Fruit fly (Drosophila melanogaster) whole organism, prepupa: ENCODE data around the gene CG42465.
A peak's percentile ranks its signal among the peaks of the same experiment; 100 is the strongest.

ENCODE experiments used
- Blimp-1 ChIP-seq: fragments of 200-800 bp; sonication (Bioruptor generic); optimal IDR thresholded peaks from 3 replicates; lab custom pipeline; 2017; ENCODE audit warnings: missing biosample characterization, missing genetic modification characterization, mild to moderate bottlenecking, moderate library complexity, missing genetic modification reagents
- CG11762 ChIP-seq: fragments of 200-800 bp; sonication (Bioruptor generic); optimal IDR thresholded peaks from 3 replicates; lab custom pipeline; 2016; ENCODE audit warnings: missing biosample characterization, missing genetic modification characterization; ENCODE audit not compliant: insufficient read depth
- CG11902 ChIP-seq: fragments of 200-800 bp; sonication (Bioruptor generic); optimal IDR thresholded peaks from 3 replicates; lab custom pipeline; 2016; ENCODE audit warnings: missing biosample characterization, missing genetic modification characterization
- CG15336 ChIP-seq: fragments of 200-800 bp; sonication (Bioruptor generic); IDR thresholded peaks from 2 replicates; pipeline ENCODE4 v1.3.6; 2022; ENCODE audit warnings: missing biosample characterization, missing genetic modification characterization
- CG1621 ChIP-seq: fragments of 200-800 bp; sonication (Bioruptor generic); optimal IDR thresholded peaks from 3 replicates; lab custom pipeline; 2018; ENCODE audit warnings: missing biosample characterization, mild to moderate bottlenecking, missing genetic modification characterization
- CG16779 ChIP-seq: fragments of 200-800 bp; sonication (Bioruptor generic); optimal IDR thresholded peaks from 3 replicates; lab custom pipeline; 2017; ENCODE audit warnings: missing biosample characterization, mild to moderate bottlenecking, missing genetic modification characterization
- CG3032 ChIP-seq: fragments of 200-800 bp; optimal IDR thresholded peaks from 2 replicates; lab custom pipeline; 2019; ENCODE audit warnings: missing biosample characterization, mild to moderate bottlenecking, missing genetic modification characterization, moderate library complexity
- CG31627 ChIP-seq: fragments of 200-800 bp; sonication (Bioruptor generic); optimal IDR thresholded peaks from 3 replicates; lab custom pipeline; 2016; ENCODE audit warnings: missing biosample characterization, missing genetic modification characterization
- CG32006 ChIP-seq: fragments of 200-800 bp; sonication (Bioruptor generic); optimal IDR thresholded peaks from 3 replicates; lab custom pipeline; 2017; ENCODE audit warnings: missing biosample characterization, mild to moderate bottlenecking, missing genetic modification characterization
- CG34406 ChIP-seq: fragments of 200-800 bp; sonication (Bioruptor generic); optimal IDR thresholded peaks from 3 replicates; lab custom pipeline; 2016; ENCODE audit warnings: missing biosample characterization, missing genetic modification characterization
- CG3919 ChIP-seq: fragments of 200-800 bp; sonication (Bioruptor generic); optimal IDR thresholded peaks from 3 replicates; lab custom pipeline; 2016; ENCODE audit warnings: missing biosample characterization, missing genetic modification characterization
- CG4318 ChIP-seq: fragments of 200-800 bp; sonication (Bioruptor generic); optimal IDR thresholded peaks from 3 replicates; lab custom pipeline; 2017; ENCODE audit warnings: missing biosample characterization, mild to moderate bottlenecking, missing genetic modification characterization
- CG6276 ChIP-seq: fragments of 200-800 bp; sonication (Bioruptor generic); optimal IDR thresholded peaks from 2 replicates; lab custom pipeline; 2017; ENCODE audit warnings: missing biosample characterization, mild to moderate bottlenecking, missing genetic modification characterization
- CG6792 ChIP-seq: fragments of 200-800 bp; sonication (Bioruptor generic); optimal IDR thresholded peaks from 3 replicates; lab custom pipeline; 2016; ENCODE audit warnings: missing biosample characterization, missing genetic modification characterization
- CG6808 ChIP-seq: fragments of 200-800 bp; sonication (Bioruptor generic); optimal IDR thresholded peaks from 3 replicates; lab custom pipeline; 2017; ENCODE audit warnings: missing biosample characterization, missing genetic modification characterization, mild to moderate bottlenecking, moderate library complexity, missing genetic modification reagents
- CG7368 ChIP-seq: fragments of 200-800 bp; sonication (Bioruptor generic); optimal IDR thresholded peaks from 3 replicates; lab custom pipeline; 2016; ENCODE audit warnings: missing biosample characterization, missing genetic modification characterization
- CG8119 ChIP-seq: fragments of 200-800 bp; sonication (Bioruptor generic); IDR thresholded peaks from 3 replicates; pipeline ENCODE4 v1.3.6; 2022; ENCODE audit warnings: missing biosample characterization, missing genetic modification characterization
- CG8319 ChIP-seq: fragments of 200-800 bp; sonication (Bioruptor generic); optimal IDR thresholded peaks from 3 replicates; lab custom pipeline; 2016; ENCODE audit warnings: missing biosample characterization, missing genetic modification characterization
- CG8632 ChIP-seq: fragments of 200-800 bp; sonication (Bioruptor generic); optimal IDR thresholded peaks from 3 replicates; lab custom pipeline; 2016; ENCODE audit warnings: missing biosample characterization, missing genetic modification characterization
- CG9139 ChIP-seq: fragments of 200-800 bp; sonication (Bioruptor generic); optimal IDR thresholded peaks from 3 replicates; lab custom pipeline; 2017; ENCODE audit warnings: missing biosample characterization, mild to moderate bottlenecking, missing genetic modification characterization
- Eip75B ChIP-seq: fragments of 200-800 bp; sonication (Bioruptor generic); optimal IDR thresholded peaks from 3 replicates; lab custom pipeline; 2016; ENCODE audit warnings: missing biosample characterization, missing genetic modification characterization
- Eip78C ChIP-seq: fragments of 200-800 bp; sonication (Bioruptor generic); peaks from one replicate; lab custom pipeline; 2016; ENCODE audit warnings: missing biosample characterization, missing genetic modification characterization
- Eip93F ChIP-seq: fragments of 200-800 bp; sonication (Bioruptor generic); optimal IDR thresholded peaks from 2 replicates; lab custom pipeline; 2016; ENCODE audit warnings: missing biosample characterization, mild to moderate bottlenecking, missing genetic modification characterization
- Ets21C ChIP-seq: fragments of 200-800 bp; sonication (Bioruptor generic); optimal IDR thresholded peaks from 3 replicates; lab custom pipeline; 2016; ENCODE audit warnings: missing biosample characterization, missing genetic modification characterization
- Gug ChIP-seq: fragments of 200-800 bp; sonication (Bioruptor generic); IDR thresholded peaks from 2 replicates; pipeline ENCODE4 v1.3.6; 2022; ENCODE audit warnings: missing biosample characterization, missing genetic modification characterization
- Hr4 ChIP-seq: fragments of 200-800 bp; sonication (Bioruptor generic); optimal IDR thresholded peaks from 3 replicates; lab custom pipeline; 2016; ENCODE audit warnings: missing biosample characterization, missing genetic modification characterization
- OdsH ChIP-seq: fragments of 200-800 bp; sonication (Bioruptor generic); optimal IDR thresholded peaks from 3 replicates; lab custom pipeline; 2016; ENCODE audit warnings: missing biosample characterization, missing genetic modification characterization
- Sox102F ChIP-seq: fragments of 200-800 bp; sonication (Bioruptor generic); optimal IDR thresholded peaks from 2 replicates; lab custom pipeline; 2016; ENCODE audit warnings: missing biosample characterization, mild to moderate bottlenecking, missing genetic modification characterization
- Sox14 ChIP-seq: fragments of 200-800 bp; sonication (Bioruptor generic); optimal IDR thresholded peaks from 3 replicates; lab custom pipeline; 2016; ENCODE audit warnings: missing biosample characterization, missing genetic modification characterization
- Sox15 ChIP-seq: fragments of 200-800 bp; sonication (Bioruptor generic); optimal IDR thresholded peaks from 3 replicates; lab custom pipeline; 2016; ENCODE audit warnings: missing biosample characterization, missing genetic modification characterization
- cyc ChIP-seq: fragments of 200-800 bp; sonication (Bioruptor generic); optimal IDR thresholded peaks from 3 replicates; lab custom pipeline; 2016; ENCODE audit warnings: missing biosample characterization, missing genetic modification characterization
- dac ChIP-seq: fragments of 200-800 bp; sonication (Bioruptor generic); optimal IDR thresholded peaks from 2 replicates; lab custom pipeline; 2017; ENCODE audit warnings: missing biosample characterization, mild to moderate bottlenecking, missing genetic modification characterization
- dsx ChIP-seq: fragments of 200-800 bp; optimal IDR thresholded peaks from 3 replicates; lab custom pipeline; 2019; ENCODE audit warnings: missing biosample characterization, mild to moderate bottlenecking, missing genetic modification characterization, moderate library complexity; ENCODE audit not compliant: poor library complexity, severe bottlenecking
- eg ChIP-seq: fragments of 200-800 bp; sonication (Bioruptor generic); IDR thresholded peaks from 3 replicates; pipeline ENCODE4 v1.3.6; 2022; ENCODE audit warnings: missing biosample characterization, missing genetic modification characterization
- fd59A ChIP-seq: fragments of 200-800 bp; sonication (Bioruptor generic); optimal IDR thresholded peaks from 2 replicates; lab custom pipeline; 2017; ENCODE audit warnings: missing biosample characterization, mild to moderate bottlenecking, missing genetic modification characterization, missing genetic modification reagents
- fd85E ChIP-seq: fragments of 200-800 bp; sonication (Bioruptor generic); optimal IDR thresholded peaks from 3 replicates; lab custom pipeline; 2016; ENCODE audit warnings: missing biosample characterization, missing genetic modification characterization
- fkh ChIP-seq: fragments of 200-800 bp; sonication (Bioruptor generic); optimal IDR thresholded peaks from 3 replicates; lab custom pipeline; 2017; ENCODE audit warnings: missing biosample characterization, mild to moderate bottlenecking, missing genetic modification characterization, moderate library complexity
- lz ChIP-seq: fragments of 200-800 bp; sonication (Bioruptor generic); optimal IDR thresholded peaks from 3 replicates; lab custom pipeline; 2016; ENCODE audit warnings: missing biosample characterization, missing genetic modification characterization
- net ChIP-seq: fragments of 200-800 bp; sonication (Bioruptor generic); optimal IDR thresholded peaks from 3 replicates; lab custom pipeline; 2016; ENCODE audit warnings: missing biosample characterization, missing genetic modification characterization
- pdm3 ChIP-seq: fragments of 200-800 bp; sonication (Bioruptor generic); optimal IDR thresholded peaks from 3 replicates; lab custom pipeline; 2016; ENCODE audit warnings: missing biosample characterization, missing genetic modification characterization
- spab ChIP-seq: fragments of 200-800 bp; sonication (Bioruptor generic); optimal IDR thresholded peaks from 2 replicates; lab custom pipeline; 2017; ENCODE audit warnings: missing biosample characterization, mild to moderate bottlenecking, missing genetic modification characterization, missing genetic modification reagents
- svp ChIP-seq: fragments of 200-800 bp; sonication (Bioruptor generic); peaks from one replicate; lab custom pipeline; 2016; ENCODE audit warnings: missing biosample characterization, missing genetic modification characterization
- vri ChIP-seq: fragments of 200-800 bp; sonication (Bioruptor generic); optimal IDR thresholded peaks from 3 replicates; lab custom pipeline; 2016; ENCODE audit warnings: missing biosample characterization, mild to moderate bottlenecking, missing genetic modification characterization

CG42465 gene

DNA sequence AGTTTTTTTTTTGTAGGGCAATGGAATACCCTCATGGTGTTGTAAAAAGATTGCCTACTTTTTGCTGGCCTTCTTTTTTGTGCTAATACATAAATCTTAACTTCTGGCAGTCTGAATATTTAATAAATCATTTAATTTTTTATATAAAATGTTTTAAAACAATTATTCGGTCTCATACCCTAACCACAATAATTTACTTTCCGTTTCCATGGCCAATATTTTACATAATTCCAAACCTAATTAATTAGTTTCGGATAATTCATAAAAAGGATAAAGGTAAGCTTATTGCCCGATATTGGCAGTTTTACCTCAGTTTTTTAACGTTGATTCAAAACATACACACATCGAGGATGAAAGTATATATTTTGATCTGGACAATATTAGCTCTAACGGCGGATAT lies at the start of gene CG42465:
Gene CG42465, plus strand, starts transcription at position 301 of the 400 bp plus-strand sequence.
- TF ChIP-seq OdsH (GFP tag; lab: Kevin White, UChicago): no peak
- no peak for TF ChIP-seq Eip78C (GFP tag; lab: Kevin White, UChicago)
- no peak for TF ChIP-seq CG34406
- TF ChIP-seq Eip93F (GFP tag; lab: Kevin White, UChicago): no peak
- no peak for TF ChIP-seq Blimp-1
- TF ChIP-seq vri (GFP tag; lab: Kevin White, UChicago): no peak
- TF ChIP-seq CG3032 (tag; lab: Kevin White, UChicago): no peak
- TF ChIP-seq fkh: no peak
- no peak for TF ChIP-seq CG11762 (GFP tag; lab: Kevin White, UChicago)
- TF ChIP-seq CG4318 (GFP tag; lab: Kevin White, UChicago): no peak
- TF ChIP-seq Sox14 (GFP tag; lab: Kevin White, UChicago): no peak
- TF ChIP-seq CG7368 (GFP tag; lab: Kevin White, UChicago): no peak
- no peak for TF ChIP-seq CG1621
- no peak for TF ChIP-seq CG6276 (GFP tag; lab: Kevin White, UChicago)
- TF ChIP-seq Gug (GFP tag; lab: Robert Waterston, UW): no peak
- TF ChIP-seq net (GFP tag; lab: Kevin White, UChicago): no peak
- TF ChIP-seq CG32006 (GFP tag; lab: Kevin White, UChicago): no peak
- no peak for TF ChIP-seq spab (GFP tag; lab: Kevin White, UChicago)

DNA sequence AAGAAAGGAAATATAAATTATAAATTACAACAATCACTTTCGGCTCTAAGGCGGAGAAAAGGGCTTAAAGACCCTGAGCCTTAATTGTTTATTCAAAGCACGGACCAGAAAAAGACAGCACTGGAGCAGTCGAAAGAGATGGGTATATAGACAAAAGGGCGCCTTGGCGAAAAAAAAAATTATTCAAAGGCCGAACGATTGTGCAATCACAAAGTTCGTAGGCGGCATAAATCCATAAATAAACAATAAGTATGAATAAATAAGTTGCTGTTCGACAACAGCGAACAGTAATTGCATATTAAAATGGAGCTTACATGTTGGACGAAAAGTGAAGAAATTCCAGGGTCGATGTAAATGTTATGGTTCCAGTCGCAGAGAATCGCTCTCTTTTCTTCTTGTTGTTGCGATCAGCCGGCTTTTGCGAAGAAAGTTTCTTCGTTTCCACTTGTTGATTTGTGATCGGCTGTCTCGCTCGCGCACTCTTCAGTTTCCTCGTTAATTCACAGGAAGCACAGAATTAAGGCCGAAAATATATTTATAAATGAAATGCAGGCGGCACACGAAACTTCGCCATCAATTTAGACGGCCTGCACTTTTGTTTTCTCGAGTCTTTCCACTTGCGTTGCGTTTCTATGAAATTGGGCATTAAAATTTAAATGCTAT lies 44.9 kb upstream of the CG42465 start:
- TF ChIP-seq vri (GFP tag; lab: Kevin White, UChicago) (peak; percentile 16), CG11762 (GFP tag; lab: Kevin White, UChicago) (no peak), svp (GFP tag; lab: Kevin White, UChicago) (peak; percentile 47), CG4318 (GFP tag; lab: Kevin White, UChicago) (no peak), CG3032 (tag; lab: Kevin White, UChicago) (no peak)
- TF ChIP-seq, all 60 proteins: peak for 2

DNA sequence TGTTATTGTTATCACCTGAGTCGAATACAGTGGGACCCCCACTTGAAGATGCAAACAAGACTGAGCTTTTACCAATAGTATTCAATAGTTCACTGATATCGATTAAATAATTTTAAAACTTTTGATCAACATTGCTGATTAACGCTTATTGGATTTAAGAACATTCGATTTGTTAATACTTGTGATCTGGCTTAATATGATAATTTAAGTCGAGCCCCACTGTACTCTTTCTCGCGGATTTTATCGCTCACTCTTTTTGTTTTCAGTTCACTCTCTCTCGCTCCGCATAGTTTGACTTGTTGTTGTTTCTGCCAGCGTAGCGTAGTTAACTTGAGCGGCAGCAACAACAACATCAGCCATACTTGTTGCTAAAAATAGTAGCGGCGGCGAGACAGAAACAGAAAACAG lies 44.3 kb upstream of the CG42465 start:
- TF ChIP-seq CG11762 (GFP tag; lab: Kevin White, UChicago) (peak; percentile 99), CG7368 (GFP tag; lab: Kevin White, UChicago) (peak; percentile 99), fd59A (GFP tag; lab: Kevin White, UChicago) (peak; percentile 97), Sox14 (GFP tag; lab: Kevin White, UChicago) (peak; percentile 99), CG8119 (GFP tag; lab: Robert Waterston, UW) (peak; percentile 99), spab (GFP tag; lab: Kevin White, UChicago) (peak; percentile 98), CG3919 (peak; percentile 99), CG6808 (peak; percentile 97), Sox15 (GFP tag; lab: Kevin White, UChicago) (peak; percentile 98), lz (GFP tag; lab: Kevin White, UChicago) (peak; percentile 99), CG9139 (GFP tag; lab: Kevin White, UChicago) (peak; percentile 98), Eip75B (GFP tag; lab: Kevin White, UChicago) (peak; percentile 99), CG6276 (GFP tag; lab: Kevin White, UChicago) (peak; percentile 99), Ets21C (GFP tag; lab: Kevin White, UChicago) (peak; percentile 98), vri (GFP tag; lab: Kevin White, UChicago) (peak; percentile 99), fkh (peak; percentile 91), CG32006 (GFP tag; lab: Kevin White, UChicago) (peak; percentile 99), eg (peak; percentile 99), CG8632 (peak; percentile 99), OdsH (GFP tag; lab: Kevin White, UChicago) (peak; percentile 99), net (GFP tag; lab: Kevin White, UChicago) (peak; percentile 99), CG8319 (GFP tag; lab: Kevin White, UChicago) (peak; percentile 98), pdm3 (GFP tag; lab: Kevin White, UChicago) (peak; percentile 99), svp (GFP tag; lab: Kevin White, UChicago) (peak; percentile 100), CG1621 (peak; percentile 98), Eip78C (GFP tag; lab: Kevin White, UChicago) (peak; percentile 100), CG15336 (GFP tag; lab: Robert Waterston, UW) (peak; percentile 100), Sox102F (GFP tag; lab: Kevin White, UChicago) (peak; percentile 99), dac (GFP tag; lab: Kevin White, UChicago) (peak; percentile 96), cyc (GFP tag; lab: Kevin White, UChicago) (peak; percentile 99), CG6792 (GFP tag; lab: Kevin White, UChicago) (peak; percentile 99), CG16779 (tag; lab: Kevin White, UChicago) (peak; percentile 98), CG31627 (GFP tag; lab: Kevin White, UChicago) (peak; percentile 99), CG11902 (GFP tag; lab: Kevin White, UChicago) (peak; percentile 98), dsx (peak; percentile 97), Hr4 (GFP tag; lab: Kevin White, UChicago) (peak; percentile 99), fd85E (GFP tag; lab: Kevin White, UChicago) (peak; percentile 97), Blimp-1 (peak; percentile 94)
